Worm (Caenorhabditis elegans) whole organism, early embryonic: ENCODE results near the gene zipt-15.

Source experiments
- B0310.2 ChIP-seq: sonication (generic microtip); optimal IDR thresholded peaks from 2 replicates; lab custom pipeline; 2016; ENCODE audit warnings: mild to moderate bottlenecking, missing genetic modification characterization, missing compliant biosample characterization
- ama-1 ChIP-seq: fragments of 150-350 bp; optimal IDR thresholded peaks from 2 replicates; lab custom pipeline; 2014
- ceh-13 ChIP-seq: fragments of 200-800 bp; sonication (Bioruptor generic); optimal IDR thresholded peaks from 2 replicates; lab custom pipeline; 2018; ENCODE audit warnings: mild to moderate bottlenecking, missing genetic modification characterization, missing compliant biosample characterization
- ceh-36 ChIP-seq: sonication (generic microtip); optimal IDR thresholded peaks from 2 replicates; lab custom pipeline; 2016; ENCODE audit warnings: missing genetic modification characterization, inconsistent platforms, missing compliant biosample characterization
- ets-7 ChIP-seq: sonication (generic microtip); optimal IDR thresholded peaks from 2 replicates; lab custom pipeline; 2016; ENCODE audit warnings: missing genotype, missing genetic modification characterization, missing compliant biosample characterization
- flt-1 ChIP-seq: fragments of 200-800 bp; sonication (Bioruptor generic); IDR thresholded peaks from 2 replicates; pipeline ENCODE4 v1.3.6; 2022; ENCODE audit warnings: missing genetic modification characterization, missing compliant biosample characterization
- hmbx-1 ChIP-seq: sonication (generic microtip); optimal IDR thresholded peaks from 2 replicates; lab custom pipeline; 2016; ENCODE audit warnings: mild to moderate bottlenecking, missing genetic modification characterization, missing compliant biosample characterization
- hmg-4 ChIP-seq: fragments of 200-800 bp; sonication (Bioruptor generic); optimal IDR thresholded peaks from 2 replicates; lab custom pipeline; 2018; ENCODE audit warnings: mild to moderate bottlenecking, missing genetic modification characterization, missing compliant biosample characterization
- hnd-1 ChIP-seq: sonication (generic microtip); optimal IDR thresholded peaks from 2 replicates; lab custom pipeline; 2016; ENCODE audit warnings: missing genetic modification characterization, missing compliant biosample characterization
- pes-1 ChIP-seq: fragments of 200-800 bp; sonication (Bioruptor generic); IDR thresholded peaks from 2 replicates; pipeline ENCODE4 v1.3.6; 2022; ENCODE audit warnings: missing genetic modification reagents, missing genetic modification characterization, missing compliant biosample characterization
- scrt-1 ChIP-seq: fragments of 200-800 bp; sonication (Bioruptor generic); IDR thresholded peaks from 2 replicates; pipeline ENCODE4 v1.3.6; 2022; ENCODE audit warnings: missing genetic modification characterization, missing compliant biosample characterization
- sea-1 ChIP-seq: fragments of 200-800 bp; sonication (Bioruptor generic); conservative IDR thresholded peaks from 2 replicates; pipeline ENCODE4 v1.3.6; 2022; ENCODE audit warnings: missing genetic modification characterization, missing compliant biosample characterization
- tbx-37 ChIP-seq: fragments of 200-800 bp; sonication (Bioruptor generic); conservative IDR thresholded peaks from 2 replicates; pipeline ENCODE4 v1.3.6; 2022; ENCODE audit warnings: missing genetic modification reagents, missing genetic modification characterization, missing compliant biosample characterization

- TF ChIP-seq hmbx-1 (no peak), ama-1 (lab: Kevin White, UChicago) (no peak), ceh-36 (tag; lab: Kevin White, UChicago) (no peak), B0310.2 (no peak), ets-7 (no peak), tbx-37 (GFP tag; lab: Robert Waterston, UW) (no peak), flt-1 (GFP tag; lab: Robert Waterston, UW) (no peak), sea-1 (GFP tag; lab: Robert Waterston, UW) (no peak), scrt-1 (GFP tag; lab: Robert Waterston, UW) (no peak), ceh-13 (no peak), hnd-1 (tag; lab: Kevin White, UChicago) (no peak), hmg-4 (no peak), pes-1 (GFP tag; lab: Robert Waterston, UW) (no peak)
Measured at ce11 chrIV:757548-757947, 67.2 kb downstream of the zipt-15 start.
